Fruit fly (Drosophila melanogaster) S2 (cell line): ENCODE measurements around the gene Cyp311a1.

Experiments used
- CG8478 ChIP-seq: fragments of >200 bp; optimal IDR thresholded peaks from 2 replicates; lab custom pipeline; 2018
- CTCF ChIP-seq, 2 experiments: fragments of >200 bp; optimal IDR thresholded peaks; 2 replicates each; lab custom pipeline; 2018

- TF ChIP-seq CTCF (optimal IDR thresholded peaks at IDR 0.05; lab: Kevin White, UChicago) (peak in 1 of 2 experiments; percentile 40), CG8478 (no peak)
Measured at dm6 chrX:12018440-12019101, 12.7 kb downstream of the Cyp311a1 start, which contains the start of gene Lsm12a.
